Fruit fly (Drosophila melanogaster) whole organism, pupa: ENCODE results near the gene run.

ENCODE experiments used
- CG10348 ChIP-seq: fragments of 200-800 bp; sonication (Bioruptor generic); IDR thresholded peaks from 2 replicates; pipeline ENCODE4 v1.3.6; 2022; ENCODE audit warnings: missing biosample characterization, missing genetic modification characterization
- CG12605 ChIP-seq: fragments of 200-800 bp; sonication (Bioruptor generic); IDR thresholded peaks from 2 replicates; pipeline ENCODE4 v1.3.6; 2022; ENCODE audit warnings: missing biosample characterization, missing genetic modification characterization
- CG15710 ChIP-seq: fragments of 200-800 bp; sonication (Bioruptor generic); optimal IDR thresholded peaks from 2 replicates; lab custom pipeline; 2018; ENCODE audit warnings: missing biosample characterization, mild to moderate bottlenecking, missing genetic modification characterization, moderate library complexity
- CG32121 ChIP-seq: fragments of 200-800 bp; sonication (Bioruptor generic); IDR thresholded peaks from 2 replicates; pipeline ENCODE4 v1.3.6; 2022; ENCODE audit warnings: missing biosample characterization, missing genetic modification characterization
- CG8301 ChIP-seq: fragments of 200-800 bp; sonication (Bioruptor generic); optimal IDR thresholded peaks from 2 replicates; lab custom pipeline; 2018; ENCODE audit warnings: missing biosample characterization, mild to moderate bottlenecking, missing genetic modification characterization
- EcR ChIP-seq: fragments of 200-800 bp; sonication (Bioruptor generic); optimal IDR thresholded peaks from 3 replicates; lab custom pipeline; 2019; ENCODE audit warnings: missing biosample characterization, missing genetic modification characterization, mild to moderate bottlenecking, moderate library complexity, missing genetic modification reagents
- Snoo ChIP-seq: fragments of 200-800 bp; sonication (Bioruptor generic); optimal IDR thresholded peaks from 3 replicates; lab custom pipeline; 2017; ENCODE audit warnings: missing biosample characterization, mild to moderate bottlenecking, missing genetic modification characterization, inconsistent platforms
- fd96Ca ChIP-seq: fragments of 200-800 bp; sonication (Bioruptor generic); IDR thresholded peaks from 3 replicates; pipeline ENCODE4 v1.3.6; 2022; ENCODE audit warnings: missing biosample characterization, missing genetic modification characterization
- gl ChIP-seq: fragments of 200-800 bp; sonication (Bioruptor generic); optimal IDR thresholded peaks from 2 replicates; lab custom pipeline; 2018; ENCODE audit warnings: missing biosample characterization, mild to moderate bottlenecking, missing genetic modification characterization
- rn ChIP-seq: fragments of 200-800 bp; sonication (Bioruptor generic); IDR thresholded peaks from 2 replicates; pipeline ENCODE4 v1.3.6; 2022; ENCODE audit warnings: missing biosample characterization, missing genetic modification characterization

DNA sequence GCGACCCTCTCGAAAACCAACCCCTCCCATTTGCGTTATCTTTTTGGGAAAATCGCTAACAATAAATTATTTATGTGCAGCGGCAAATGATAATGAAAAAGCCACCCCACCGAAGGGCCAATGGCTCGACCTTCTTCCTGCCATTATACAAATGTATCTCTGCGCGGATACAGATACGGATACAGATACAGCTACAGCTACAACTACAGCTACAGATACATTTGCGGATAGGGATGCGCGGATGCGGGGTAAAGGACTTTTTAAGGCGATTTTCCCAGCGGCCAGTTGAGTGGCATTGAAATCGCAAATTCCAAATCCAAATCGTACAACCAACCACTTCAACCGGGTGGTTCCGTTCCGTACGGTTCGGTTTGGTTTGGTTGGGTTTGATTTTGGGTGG, 19.2 kb downstream of the run start:
- TF ChIP-seq EcR (GFP tag; lab: Kevin White, UChicago) (no peak), CG32121 (no peak), CG10348 (GFP tag; lab: Robert Waterston, UW) (no peak), CG15710 (tag; lab: Kevin White, UChicago) (no peak), gl (tag; lab: Kevin White, UChicago) (no peak), fd96Ca (GFP tag; lab: Robert Waterston, UW) (no peak), rn (GFP tag; lab: Robert Waterston, UW) (no peak), CG12605 (no peak), Snoo (tag; lab: Kevin White, UChicago) (no peak), CG8301 (tag; lab: Kevin White, UChicago) (no peak)
